Worm (Caenorhabditis elegans) whole organism, young adult: ENCODE data around the gene srlf-24.

Source experiments
- B0019.2 ChIP-seq: fragments of 200-800 bp; sonication (Bioruptor generic); conservative IDR thresholded peaks from 2 replicates; pipeline ENCODE4 v1.3.6; 2022; ENCODE audit warnings: missing genetic modification reagents, missing genetic modification characterization, missing compliant biosample characterization
- B0336.3 ChIP-seq: fragments of 200-800 bp; sonication (Bioruptor generic); IDR thresholded peaks from 2 replicates; pipeline ENCODE4 v1.3.6; 2022; ENCODE audit warnings: missing genetic modification characterization, missing compliant biosample characterization
- D2030.7 ChIP-seq: fragments of 200-800 bp; sonication (Bioruptor generic); IDR thresholded peaks from 2 replicates; pipeline ENCODE4 v1.3.6; 2022; ENCODE audit warnings: missing genetic modification reagents, missing genetic modification characterization, missing compliant biosample characterization
- F23B12.7 ChIP-seq: sonication (generic microtip); optimal IDR thresholded peaks from 2 replicates; lab custom pipeline; 2017; ENCODE audit warnings: missing genetic modification characterization, mild to moderate bottlenecking, missing compliant biosample characterization, antibody characterized with exemption, moderate library complexity; ENCODE audit not compliant: insufficient read depth
- F49E8.2 ChIP-seq: sonication (generic microtip); optimal IDR thresholded peaks from 3 replicates; lab custom pipeline; 2017; ENCODE audit warnings: missing genetic modification characterization, mild to moderate bottlenecking, missing compliant biosample characterization, antibody characterized with exemption, moderate library complexity; ENCODE audit not compliant: insufficient read depth
- K12H6.12 ChIP-seq: fragments of 200-800 bp; sonication (Bioruptor generic); optimal IDR thresholded peaks from 2 replicates; lab custom pipeline; 2018; ENCODE audit warnings: mild to moderate bottlenecking, missing genetic modification characterization, missing compliant biosample characterization
- T26A5.8 ChIP-seq: sonication (generic microtip); optimal IDR thresholded peaks from 2 replicates; lab custom pipeline; 2016; ENCODE audit warnings: missing genetic modification characterization, missing compliant biosample characterization
- Y53F4B.3 ChIP-seq: fragments of 200-800 bp; sonication (Bioruptor generic); IDR thresholded peaks from 2 replicates; pipeline ENCODE4 v1.3.6; 2022; ENCODE audit warnings: missing genetic modification reagents, missing genetic modification characterization, missing compliant biosample characterization
- akir-1 ChIP-seq: fragments of 200-800 bp; sonication (Bioruptor generic); optimal IDR thresholded peaks from 2 replicates; lab custom pipeline; 2018; ENCODE audit warnings: mild to moderate bottlenecking, missing genetic modification characterization, moderate library complexity, missing compliant biosample characterization
- aptf-3 ChIP-seq: fragments of 200-800 bp; sonication (Bioruptor generic); IDR thresholded peaks from 2 replicates; pipeline ENCODE4 v1.3.6; 2022; ENCODE audit warnings: missing genetic modification characterization, missing compliant biosample characterization
- athp-1 ChIP-seq: sonication (generic microtip); optimal IDR thresholded peaks from 2 replicates; lab custom pipeline; 2017; ENCODE audit warnings: mild to moderate bottlenecking, missing genetic modification characterization, missing compliant biosample characterization
- attf-5 ChIP-seq: fragments of 200-800 bp; sonication (Bioruptor generic); optimal IDR thresholded peaks from 2 replicates; lab custom pipeline; 2018; ENCODE audit warnings: mild to moderate bottlenecking, missing genetic modification characterization, missing compliant biosample characterization
- bed-1 ChIP-seq: fragments of 200-800 bp; sonication (Bioruptor generic); IDR thresholded peaks from 2 replicates; pipeline ENCODE4 v1.3.6; 2022; ENCODE audit warnings: missing genetic modification reagents, missing genetic modification characterization, missing compliant biosample characterization
- cebp-1 ChIP-seq, 2 experiments: fragments of 200-800 bp in 1 of 2; sonication (Bioruptor generic) in 1 of 2; sonication (generic microtip) in 1 of 2; IDR thresholded peaks in 1 of 2; optimal IDR thresholded peaks in 1 of 2; 2 replicates each; pipeline versions ENCODE4 v1.3.6 to Lab custom; 2017 to 2022; ENCODE audit warnings: missing compliant biosample characterization in 2 of 2, missing genetic modification characterization in 2 of 2, mild to moderate bottlenecking in 1 of 2, missing genetic modification reagents in 1 of 2, moderate library complexity in 1 of 2
- ceh-100 ChIP-seq: fragments of 200-800 bp; sonication (Bioruptor generic); IDR thresholded peaks from 2 replicates; pipeline ENCODE4 v1.3.6; 2022; ENCODE audit warnings: missing genetic modification reagents, missing genetic modification characterization, missing compliant biosample characterization
- ceh-27 ChIP-seq: fragments of 200-800 bp; sonication (Bioruptor generic); optimal IDR thresholded peaks from 2 replicates; lab custom pipeline; 2018; ENCODE audit warnings: mild to moderate bottlenecking, missing genetic modification characterization, moderate library complexity, missing compliant biosample characterization
- chd-7 ChIP-seq: sonication (generic microtip); optimal IDR thresholded peaks from 2 replicates; lab custom pipeline; 2016; ENCODE audit warnings: mild to moderate bottlenecking, missing genetic modification characterization, moderate library complexity, missing compliant biosample characterization
- dpl-1 ChIP-seq: fragments of 150-350 bp; optimal IDR thresholded peaks from 2 replicates; lab custom pipeline; 2014; ENCODE audit warnings: missing biosample characterization, missing genetic modification reagents, missing genetic modification characterization
- egrh-3 ChIP-seq: fragments of 200-800 bp; sonication (Bioruptor generic); IDR thresholded peaks from 2 replicates; pipeline ENCODE4 v1.3.6; 2022; ENCODE audit warnings: missing genetic modification reagents, missing genetic modification characterization, missing compliant biosample characterization
- fkh-3 ChIP-seq: sonication (generic microtip); optimal IDR thresholded peaks from 2 replicates; lab custom pipeline; 2016; ENCODE audit warnings: mild to moderate bottlenecking, missing genetic modification characterization, missing compliant biosample characterization
- hrde-1 ChIP-seq: sonication (generic microtip); optimal IDR thresholded peaks from 2 replicates; lab custom pipeline; 2016; ENCODE audit warnings: missing genetic modification characterization, mild to moderate bottlenecking, missing compliant biosample characterization, moderate library complexity, missing genotype, missing genetic modification reagents, borderline replicate concordance
- lag-1 ChIP-seq: fragments of 200-800 bp; sonication (Bioruptor generic); IDR thresholded peaks from 2 replicates; pipeline ENCODE4 v1.3.6; 2022; ENCODE audit warnings: missing genetic modification reagents, missing genetic modification characterization, missing compliant biosample characterization
- lin-26 ChIP-seq: fragments of 200-800 bp; sonication (Bioruptor generic); IDR thresholded peaks from 2 replicates; pipeline ENCODE4 v1.3.6; 2022; ENCODE audit warnings: missing genetic modification reagents, missing genetic modification characterization, missing compliant biosample characterization
- lin-54 ChIP-seq: fragments of 200-800 bp; sonication (Bioruptor generic); optimal IDR thresholded peaks from 2 replicates; lab custom pipeline; 2018; ENCODE audit warnings: mild to moderate bottlenecking, missing genetic modification characterization, missing compliant biosample characterization
- lir-1 ChIP-seq: fragments of 200-800 bp; sonication (Bioruptor generic); conservative IDR thresholded peaks from 2 replicates; pipeline ENCODE4 v1.3.6; 2022; ENCODE audit warnings: missing genetic modification reagents, missing genetic modification characterization, missing compliant biosample characterization
- madf-10 ChIP-seq: sonication (generic microtip); optimal IDR thresholded peaks from 2 replicates; lab custom pipeline; 2016; ENCODE audit warnings: mild to moderate bottlenecking, missing genetic modification characterization, missing compliant biosample characterization
- madf-3 ChIP-seq: fragments of 200-800 bp; sonication (Bioruptor generic); IDR thresholded peaks from 2 replicates; pipeline ENCODE4 v1.3.6; 2022; ENCODE audit warnings: missing genetic modification reagents, missing genetic modification characterization, missing compliant biosample characterization
- madf-6 ChIP-seq: fragments of 200-800 bp; sonication (Bioruptor generic); IDR thresholded peaks from 2 replicates; pipeline ENCODE4 v1.3.6; 2022; ENCODE audit warnings: missing genetic modification reagents, missing genetic modification characterization, missing compliant biosample characterization
- mcd-1 ChIP-seq: fragments of 200-800 bp; sonication (Bioruptor generic); IDR thresholded peaks from 2 replicates; pipeline ENCODE4 v1.3.6; 2022; ENCODE audit warnings: missing genetic modification reagents, missing genetic modification characterization, missing compliant biosample characterization
- mel-28 ChIP-seq: sonication (generic microtip); optimal IDR thresholded peaks from 2 replicates; lab custom pipeline; 2016; ENCODE audit warnings: borderline replicate concordance, mild to moderate bottlenecking, missing genetic modification characterization, missing compliant biosample characterization
- nfya-1 ChIP-seq: sonication (generic microtip); optimal IDR thresholded peaks from 2 replicates; lab custom pipeline; 2017; ENCODE audit warnings: antibody characterized with exemption, missing compliant biosample characterization, missing genetic modification characterization, borderline replicate concordance; ENCODE audit not compliant: insufficient read depth
- nhr-179 ChIP-seq: sonication (generic microtip); optimal IDR thresholded peaks from 2 replicates; lab custom pipeline; 2016; ENCODE audit warnings: mild to moderate bottlenecking, missing genetic modification characterization, missing compliant biosample characterization
- nhr-80 ChIP-seq: sonication (generic microtip); optimal IDR thresholded peaks from 2 replicates; lab custom pipeline; 2016; ENCODE audit warnings: missing genetic modification characterization, missing compliant biosample characterization
- nhr-90 ChIP-seq: sonication (generic microtip); optimal IDR thresholded peaks from 2 replicates; lab custom pipeline; 2016; ENCODE audit warnings: missing genotype, mild to moderate bottlenecking, missing genetic modification characterization, missing compliant biosample characterization
- pbrm-1 ChIP-seq: fragments of 200-800 bp; sonication (Bioruptor generic); IDR thresholded peaks from 2 replicates; pipeline ENCODE4 v1.3.6; 2022; ENCODE audit warnings: missing genetic modification reagents, missing genetic modification characterization, missing compliant biosample characterization
- rcor-1 ChIP-seq: fragments of 200-800 bp; sonication (Bioruptor generic); IDR thresholded peaks from 2 replicates; pipeline ENCODE4 v1.3.6; 2022; ENCODE audit warnings: missing genetic modification reagents, missing genetic modification characterization, missing compliant biosample characterization
- repo-1 ChIP-seq: sonication (generic microtip); optimal IDR thresholded peaks from 2 replicates; lab custom pipeline; 2017; ENCODE audit warnings: mild to moderate bottlenecking, missing genetic modification characterization, missing compliant biosample characterization
- rpc-1 ChIP-seq, 2 experiments: fragments of 150-350 bp in 1 of 2; sonication (generic microtip) in 1 of 2; optimal IDR thresholded peaks; 2 replicates each; lab custom pipeline; 2014 to 2018; ENCODE audit warnings: missing biosample characterization in 1 of 2, missing genetic modification characterization in 1 of 2, missing genetic modification reagents in 1 of 2, missing genotype in 1 of 2
- unc-130 ChIP-seq: sonication (generic microtip); optimal IDR thresholded peaks from 2 replicates; lab custom pipeline; 2016; ENCODE audit warnings: missing genetic modification reagents, missing genetic modification characterization, missing compliant biosample characterization
- unc-62 ChIP-seq: fragments of 150-350 bp; optimal IDR thresholded peaks from 2 replicates; lab custom pipeline; 2014; ENCODE audit warnings: missing biosample characterization, missing genetic modification reagents, missing genetic modification characterization
- xnd-1 ChIP-seq: sonication (generic microtip); optimal IDR thresholded peaks from 2 replicates; lab custom pipeline; 2016; ENCODE audit warnings: missing genotype, missing genetic modification reagents, missing genetic modification characterization, missing compliant biosample characterization
- zfh-2 ChIP-seq: fragments of 200-800 bp; sonication (Bioruptor generic); conservative IDR thresholded peaks from 2 replicates; pipeline ENCODE4 v1.3.6; 2022; ENCODE audit warnings: missing genetic modification reagents, missing genetic modification characterization, missing compliant biosample characterization
- ztf-18 ChIP-seq: sonication (generic microtip); optimal IDR thresholded peaks from 2 replicates; lab custom pipeline; 2016; ENCODE audit warnings: missing genotype, mild to moderate bottlenecking, missing genetic modification characterization, missing compliant biosample characterization
- ztf-28 ChIP-seq: fragments of 200-800 bp; sonication (Bioruptor generic); IDR thresholded peaks from 2 replicates; pipeline ENCODE4 v1.3.6; 2022; ENCODE audit warnings: missing genetic modification reagents, missing genetic modification characterization, missing compliant biosample characterization

The srlf-24 gene

DNA sequence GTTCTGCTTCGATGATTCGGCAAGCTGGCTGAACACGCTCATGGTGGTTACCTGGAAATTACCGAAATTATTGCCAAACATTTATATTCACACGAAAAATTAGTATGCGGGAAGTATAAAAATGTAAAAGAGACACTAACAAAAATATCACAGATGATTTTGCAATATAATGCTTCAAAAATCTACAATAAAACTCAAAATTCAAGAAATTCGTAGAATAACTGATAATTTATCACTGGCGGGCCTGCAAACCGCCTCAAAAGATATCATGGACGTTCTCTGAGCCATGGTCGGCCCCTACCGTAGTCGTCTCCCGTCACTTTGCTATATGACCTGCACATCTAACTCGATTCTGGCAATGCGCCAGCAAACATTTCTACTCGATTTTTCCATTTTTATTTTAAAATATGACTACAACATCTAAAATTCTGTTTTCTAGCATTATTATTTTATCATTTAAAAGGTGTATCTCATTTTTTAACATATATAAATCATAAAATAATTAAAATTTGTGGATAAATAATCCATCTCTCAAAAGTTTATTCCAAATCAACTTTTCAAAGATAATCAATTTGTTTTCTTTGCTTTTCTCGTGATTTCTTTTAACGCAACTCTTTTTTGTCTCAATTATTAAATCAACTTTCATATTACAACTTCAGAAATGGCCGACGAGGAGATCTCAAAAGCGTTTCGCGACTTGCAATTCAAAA, 44.0 kb upstream of the srlf-24 start, which contains the start of the genes F01G4.6 and pfd-1 (continued):
- TF ChIP-seq B0336.3 (GFP tag; lab: Robert Waterston, UW) (0 out of 2 replicates have a peak, but pooled peaks have one; percentile 64), rcor-1 (GFP tag; lab: Robert Waterston, UW) (peak; percentile 78; the same call in 1 of the 2 replicates), athp-1 (tag; lab: Kevin White, UChicago) (no peak), madf-10 (tag; lab: Kevin White, UChicago) (peak; percentile 55), F49E8.2 (tag; lab: Kevin White, UChicago) (no peak), F23B12.7 (tag; lab: Kevin White, UChicago) (peak; percentile 73), lin-54 (GFP tag; lab: Kevin White, UChicago) (peak; percentile 84), dpl-1 (peak; percentile 43), lir-1 (GFP tag; lab: Robert Waterston, UW) (peak; percentile 54), attf-5 (peak; percentile 59), ceh-100 (GFP tag; lab: Robert Waterston, UW) (peak; percentile 73), madf-3 (GFP tag; lab: Robert Waterston, UW) (peak; percentile 74; the same call in 1 of the 2 replicates), lag-1 (GFP tag; lab: Robert Waterston, UW) (no peak), ceh-27 (peak; percentile 72), akir-1 (GFP tag; lab: Kevin White, UChicago) (no peak), xnd-1 (tag; lab: Kevin White, UChicago) (peak; percentile 42), K12H6.12 (peak; percentile 68), rpc-1 (optimal IDR thresholded peaks at IDR 0.05; lab: Kevin White, UChicago) (no peak), rpc-1 (tag; optimal IDR thresholded peaks at IDR 0.05; lab: Kevin White, UChicago) (no peak), unc-62 (GFP tag; lab: Kevin White, UChicago) (no peak), nhr-80 (tag; lab: Kevin White, UChicago) (peak; percentile 30), bed-1 (GFP tag; lab: Robert Waterston, UW) (no peak), madf-6 (GFP tag; lab: Robert Waterston, UW) (peak; percentile 85)

DNA sequence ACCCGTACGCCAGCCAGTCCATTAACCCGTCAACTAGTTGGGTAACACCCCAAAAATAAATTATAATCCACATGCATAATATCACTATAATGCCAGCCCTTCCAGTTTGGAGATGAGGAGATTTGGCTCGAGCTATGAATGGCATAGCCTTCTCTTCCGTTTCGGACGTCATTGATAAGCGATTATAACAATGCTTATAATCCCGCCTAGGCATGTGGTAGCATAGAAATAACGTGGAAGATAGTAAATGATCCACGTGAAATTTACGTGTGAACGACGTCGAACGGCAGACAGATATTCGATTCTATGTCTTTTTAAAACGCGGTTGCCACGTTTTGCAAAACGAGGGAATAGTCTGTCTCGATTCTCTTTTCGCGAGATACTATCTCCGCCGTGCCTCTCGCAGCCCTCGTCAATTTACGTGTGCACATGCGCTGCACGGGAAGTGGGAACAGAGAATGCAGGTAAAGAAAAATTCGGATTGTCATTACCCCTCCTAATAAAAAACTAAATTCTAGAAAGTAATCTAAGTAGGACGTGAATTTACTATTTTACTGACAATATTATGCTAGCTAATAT, 43.3 kb upstream of the srlf-24 start:
- TF ChIP-seq attf-5 (peak; percentile 47), chd-7 (tag; lab: Kevin White, UChicago) (peak; percentile 58), mcd-1 (no peak), lin-26 (GFP tag; lab: Robert Waterston, UW) (no peak), nhr-179 (no peak), fkh-3 (tag; lab: Kevin White, UChicago) (no peak), hrde-1 (tag; lab: Kevin White, UChicago) (no peak), Y53F4B.3 (GFP tag; lab: Robert Waterston, UW) (no peak), pbrm-1 (GFP tag; lab: Robert Waterston, UW) (0 out of 2 replicates have a peak, but pooled peaks have one; percentile 46), nhr-90 (no peak), akir-1 (GFP tag; lab: Kevin White, UChicago) (no peak), cebp-1 (GFP tag; IDR thresholded peaks at IDR 0.05; lab: Robert Waterston, UW) (no peak), cebp-1 (tag; optimal IDR thresholded peaks at IDR 0.05; lab: Kevin White, UChicago) (peak; percentile 15), zfh-2 (GFP tag; lab: Robert Waterston, UW) (no peak), unc-130 (GFP tag; lab: Kevin White, UChicago) (no peak), ceh-27 (no peak), repo-1 (tag; lab: Kevin White, UChicago) (no peak), ztf-28 (GFP tag; lab: Robert Waterston, UW) (no peak), ztf-18 (tag; lab: Kevin White, UChicago) (no peak), lag-1 (GFP tag; lab: Robert Waterston, UW) (no peak), egrh-3 (GFP tag; lab: Robert Waterston, UW) (no peak), unc-62 (GFP tag; lab: Kevin White, UChicago) (no peak), mel-28 (tag; lab: Kevin White, UChicago) (no peak), nfya-1 (tag; lab: Kevin White, UChicago) (no peak), D2030.7 (GFP tag; lab: Robert Waterston, UW) (no peak), madf-6 (GFP tag; lab: Robert Waterston, UW) (0 out of 2 replicates have a peak, but pooled peaks have one; percentile 22), T26A5.8 (tag; lab: Kevin White, UChicago) (no peak), B0019.2 (GFP tag; lab: Robert Waterston, UW) (no peak), aptf-3 (GFP tag; lab: Robert Waterston, UW) (no peak)
